Worm (Caenorhabditis elegans): Measurements from ENCODE around the gene ctns-1.

DNA sequence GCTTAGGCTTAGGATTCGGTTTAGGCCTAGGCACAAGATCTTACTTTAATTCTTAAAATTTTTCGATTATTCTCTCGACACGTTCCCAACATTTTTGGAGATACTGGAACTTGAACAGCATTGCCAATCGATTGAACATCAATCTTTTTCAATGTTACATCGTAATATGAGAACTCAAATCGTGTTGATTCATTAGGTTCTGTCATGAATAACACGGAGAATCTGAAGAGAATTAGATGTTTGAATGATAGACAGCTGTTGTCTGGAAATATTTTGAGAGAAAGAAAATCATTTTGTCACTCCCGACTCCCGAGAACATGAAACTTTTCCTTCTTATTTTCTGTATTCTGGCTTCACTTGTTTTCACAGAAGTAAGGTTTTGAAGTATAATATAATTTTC is 32.6 kb upstream of the ctns-1 start, which contains the start of gene T05C12.15:
- TF ChIP-seq ztf-23 (GFP tag; IDR thresholded peaks at IDR 0.05): no peak
- TF ChIP-seq klf-2 (GFP tag; conservative IDR thresholded peaks at IDR 0.05): no peak
- no peak for TF ChIP-seq flt-1 (GFP tag; IDR thresholded peaks at IDR 0.05)

Measured in whole organism, midembryonic.